2 worm cellular contexts compared by ENCODE assay signal in genomic region chrII:15165681-15166235, ce11.
TF ChIP-seq lines count a peak whose summit lies in the region.

gst-27 (minus strand) TSS chrII:15165731.

TF ChIP-seq in whole organism, L4 larva, 104 proteins besides CTCF, POLR2A, EP300 and RAD21 (continued from another document):
- TF ChIP-seq hlh-30 (tag; optimal IDR thresholded peaks at IDR 0.05; lab: Kevin White, UChicago; ENCODE audit: insufficient read depth) = peak; percentile 76
- TF ChIP-seq ZK337.2 (GFP tag; IDR thresholded peaks at IDR 0.05; lab: Robert Waterston, UW) = peak; percentile 41; the same call in 1 of the 2 replicates
- TF ChIP-seq mdt-29 (GFP tag; IDR thresholded peaks at IDR 0.05; lab: Robert Waterston, UW) = peak; percentile 83
- TF ChIP-seq dve-1 (tag; optimal IDR thresholded peaks at IDR 0.05; lab: Kevin White, UChicago; ENCODE audit: insufficient read depth) = peak; percentile 91
- TF ChIP-seq vab-7 (GFP tag; IDR thresholded peaks at IDR 0.05; lab: Robert Waterston, UW) = peak; percentile 95
- peak in 1 of 2 experiments; percentile 100 for TF ChIP-seq unc-62 (GFP tag; optimal IDR thresholded peaks at IDR 0.05 in 1 of 2; lab: Kevin White, UChicago)
- no peak for TF ChIP-seq unc-62 (tag; optimal IDR thresholded peaks at IDR 0.05; lab: Kevin White, UChicago)
- TF ChIP-seq snpc-1.2 (GFP tag; IDR thresholded peaks at IDR 0.05; lab: Robert Waterston, UW) = peak; percentile 88
- TF ChIP-seq Y48G9A.11 (GFP tag; IDR thresholded peaks at IDR 0.05; lab: Robert Waterston, UW) = peak; percentile 80
- TF ChIP-seq nhr-111 (GFP tag; optimal IDR thresholded peaks at IDR 0.05; lab: Kevin White, UChicago) = peak; percentile 50
- TF ChIP-seq aha-1 (tag; lab: Kevin White, UChicago) = peak; percentile 99
- peak in 1 of 2 experiments; percentile 66 for TF ChIP-seq hif-1 (tag; optimal IDR thresholded peaks at IDR 0.05; lab: Kevin White, UChicago)
- TF ChIP-seq F37D6.2 (tag; optimal IDR thresholded peaks at IDR 0.05; lab: Kevin White, UChicago) = peak; percentile 73
- peak; percentile 47 for TF ChIP-seq aly-2 (tag; optimal IDR thresholded peaks at IDR 0.05; lab: Kevin White, UChicago)
- TF ChIP-seq F10B5.3 (tag; optimal IDR thresholded peaks at IDR 0.05; lab: Kevin White, UChicago) = peak; percentile 62
- peak; percentile 85 for TF ChIP-seq ctbp-1 (GFP tag; IDR thresholded peaks at IDR 0.05; lab: Robert Waterston, UW)
- peak; percentile 64 for TF ChIP-seq unc-130 (GFP tag; optimal IDR thresholded peaks at IDR 0.05; lab: Kevin White, UChicago)
- peak; percentile 46 for TF ChIP-seq zfp-2 (tag; optimal IDR thresholded peaks at IDR 0.05; lab: Kevin White, UChicago)
- TF ChIP-seq mxl-3 (GFP tag; optimal IDR thresholded peaks at IDR 0.05; lab: Kevin White, UChicago) = peak; percentile 81
- TF ChIP-seq ceh-44 (GFP tag; IDR thresholded peaks at IDR 0.05; lab: Robert Waterston, UW) = peak; percentile 60; the same call in 1 of the 2 replicates
- peak; percentile 84 for TF ChIP-seq dmd-6 (GFP tag; IDR thresholded peaks at IDR 0.05; lab: Robert Waterston, UW)
- peak; percentile 88 for TF ChIP-seq lin-13 (GFP tag; optimal IDR thresholded peaks at IDR 0.05; lab: Kevin White, UChicago)
- TF ChIP-seq nhr-42 (GFP tag; IDR thresholded peaks at IDR 0.05; lab: Robert Waterston, UW) = peak; percentile 92
- TF ChIP-seq cey-2 (tag; optimal IDR thresholded peaks at IDR 0.05; lab: Kevin White, UChicago; ENCODE audit: borderline replicate concordance, insufficient read depth) = no peak
- TF ChIP-seq ceh-82 (tag; optimal IDR thresholded peaks at IDR 0.05; lab: Kevin White, UChicago) = no peak
- TF ChIP-seq snpc-4 (tag; optimal IDR thresholded peaks at IDR 0.05; lab: Kevin White, UChicago) = peak; percentile 10
- TF ChIP-seq nhr-102 (tag; optimal IDR thresholded peaks at IDR 0.05; lab: Kevin White, UChicago) = peak; percentile 73
- TF ChIP-seq egl-27 (tag; optimal IDR thresholded peaks at IDR 0.05; lab: Kevin White, UChicago) = no peak
- TF ChIP-seq duxl-1 (tag; optimal IDR thresholded peaks at IDR 0.05; lab: Kevin White, UChicago; ENCODE audit: poor library complexity) = peak; percentile 87
- no peak for TF ChIP-seq nhr-237 (tag; optimal IDR thresholded peaks at IDR 0.05; lab: Kevin White, UChicago)
- peak; percentile 85 for TF ChIP-seq F26F4.8 (GFP tag; conservative IDR thresholded peaks at IDR 0.05; lab: Robert Waterston, UW)
- TF ChIP-seq lsy-2 (tag; optimal IDR thresholded peaks at IDR 0.05; lab: Kevin White, UChicago) = no peak
- TF ChIP-seq spr-1 (tag; optimal IDR thresholded peaks at IDR 0.05; lab: Kevin White, UChicago) = peak; percentile 78
- peak; percentile 40 for TF ChIP-seq nhr-6 (tag; optimal IDR thresholded peaks at IDR 0.05; lab: Kevin White, UChicago)
- peak; percentile 97 for TF ChIP-seq egl-43 (GFP tag; IDR thresholded peaks at IDR 0.05; lab: Robert Waterston, UW)
- TF ChIP-seq mxl-2 (GFP tag; conservative IDR thresholded peaks at IDR 0.05; lab: Robert Waterston, UW) = 0 out of 2 replicates have a peak, but pooled peaks have one; percentile 42
- peak; percentile 63 for TF ChIP-seq dpl-1 (GFP tag; optimal IDR thresholded peaks at IDR 0.05; lab: Kevin White, UChicago)
- peak; percentile 82 for TF ChIP-seq hlh-11 (tag; optimal IDR thresholded peaks at IDR 0.05; lab: Kevin White, UChicago)
- peak; percentile 83 for TF ChIP-seq lin-1 (GFP tag; IDR thresholded peaks at IDR 0.05; lab: Robert Waterston, UW)
- TF ChIP-seq Y75B8A.6 (GFP tag; IDR thresholded peaks at IDR 0.05; lab: Robert Waterston, UW) = peak; percentile 83; the same call in 1 of the 2 replicates
- peak; percentile 62; the same call in 1 of the 2 replicates for TF ChIP-seq lin-29 (GFP tag; IDR thresholded peaks at IDR 0.05; lab: Robert Waterston, UW)
- no peak for TF ChIP-seq nhr-10 (tag; optimal IDR thresholded peaks at IDR 0.05; lab: Kevin White, UChicago)
- TF ChIP-seq fkh-10 (GFP tag; optimal IDR thresholded peaks at IDR 0.05; lab: Kevin White, UChicago) = peak; percentile 54
- TF ChIP-seq T20F7.1 (GFP tag; optimal IDR thresholded peaks at IDR 0.05; lab: Kevin White, UChicago) = no peak
- TF ChIP-seq nhr-76 (tag; optimal IDR thresholded peaks at IDR 0.05; lab: Kevin White, UChicago) = no peak
- TF ChIP-seq dmd-8 (GFP tag; IDR thresholded peaks at IDR 0.05; lab: Robert Waterston, UW) = peak; percentile 89
- TF ChIP-seq php-3 (GFP tag; IDR thresholded peaks at IDR 0.05; lab: Robert Waterston, UW) = peak; percentile 74
- TF ChIP-seq dmd-9 (GFP tag; IDR thresholded peaks at IDR 0.05; lab: Robert Waterston, UW) = peak; percentile 78
- TF ChIP-seq rbr-2 (tag; optimal IDR thresholded peaks at IDR 0.05; lab: Kevin White, UChicago) = peak; percentile 77
TF ChIP-seq in whole organism, L4 larva: peak in this region for 82.

TF ChIP-seq in whole organism, late embryonic, 69 proteins besides CTCF, POLR2A, EP300 and RAD21 (continued from another document):
- TF ChIP-seq sdc-2 (tag; optimal IDR thresholded peaks at IDR 0.05; lab: Kevin White, UChicago) = peak; percentile 74
- TF ChIP-seq sox-4 (tag; optimal IDR thresholded peaks at IDR 0.05; lab: Kevin White, UChicago) = peak; percentile 87
- peak; percentile 23 for TF ChIP-seq ceh-22 (tag; optimal IDR thresholded peaks at IDR 0.05; lab: Kevin White, UChicago)
- TF ChIP-seq ceh-19 (GFP tag; optimal IDR thresholded peaks at IDR 0.05; lab: Kevin White, UChicago) = peak; percentile 86
- TF ChIP-seq pha-2 (tag; optimal IDR thresholded peaks at IDR 0.05; lab: Kevin White, UChicago) = peak; percentile 54
- peak; percentile 71 for TF ChIP-seq ceh-48 (tag; optimal IDR thresholded peaks at IDR 0.05; lab: Kevin White, UChicago)
- TF ChIP-seq F13H6.1 (tag; optimal IDR thresholded peaks at IDR 0.05; lab: Kevin White, UChicago) = peak; percentile 74
